Worm (Caenorhabditis elegans): Measurements from ENCODE around the gene dod-19.

The dod-19 gene

DNA sequence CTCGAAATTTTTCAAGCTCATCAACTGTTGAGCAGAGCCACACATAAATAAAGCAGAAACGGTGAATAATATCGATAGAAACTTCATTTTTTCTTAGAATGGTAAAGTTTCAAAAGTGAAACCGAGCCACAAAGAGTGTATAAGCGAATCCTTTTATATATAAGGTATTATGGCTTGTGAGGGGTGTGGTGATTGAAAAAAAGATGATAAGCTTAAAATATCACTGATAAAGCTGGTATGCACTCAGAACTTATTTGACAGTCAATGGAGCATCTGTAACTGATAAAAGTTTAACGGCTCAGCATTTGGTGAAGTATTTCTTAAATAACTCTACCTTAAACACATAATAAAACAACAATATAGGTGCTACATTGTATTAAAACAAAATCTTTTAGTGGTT, at the start of gene dod-19:
Gene dod-19 (minus strand): TSS at position 130 of the 400 bp plus-strand sequence.
- TF ChIP-seq dve-1 (tag; optimal IDR thresholded peaks at IDR 0.05; ENCODE audit: insufficient read depth): no peak
- peak; percentile 57 for TF ChIP-seq dmd-6 (GFP tag; IDR thresholded peaks at IDR 0.05)
- TF ChIP-seq pqm-1 (tag; optimal IDR thresholded peaks at IDR 0.05): peak; percentile 79

DNA sequence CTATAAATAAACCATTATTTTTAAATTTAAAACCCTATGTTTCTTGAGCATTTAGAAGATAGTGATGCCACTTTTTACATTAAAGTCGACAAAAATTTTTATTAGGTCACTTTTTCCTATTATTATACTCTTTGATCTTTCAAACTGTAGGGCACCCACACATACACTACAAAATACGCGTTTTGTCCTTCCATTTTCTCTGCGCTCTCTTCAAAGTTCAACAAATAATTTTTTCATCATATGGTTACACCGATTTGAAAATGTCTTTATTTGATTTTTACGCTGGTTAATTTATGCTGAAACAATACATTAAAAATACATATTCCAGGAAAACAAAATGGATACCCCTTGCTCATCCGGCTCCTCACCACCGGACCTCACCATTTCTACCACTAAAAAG, 47.7 kb upstream of the dod-19 start, which contains the start of gene nhr-202:
Gene nhr-202 (plus strand): TSS at position 326 of the 400 bp plus-strand sequence.
- TF ChIP-seq ztf-7 (tag; optimal IDR thresholded peaks at IDR 0.05): peak; percentile 76
- no peak for TF ChIP-seq aly-2 (tag; optimal IDR thresholded peaks at IDR 0.05)
- peak; percentile 86 for TF ChIP-seq nhr-77 (tag; optimal IDR thresholded peaks at IDR 0.05)
- TF ChIP-seq ZK546.5 (tag; optimal IDR thresholded peaks at IDR 0.05): no peak
- TF ChIP-seq daf-16 (GFP tag; optimal IDR thresholded peaks at IDR 0.05): no peak
- peak; percentile 59 for TF ChIP-seq daf-16 (tag; optimal IDR thresholded peaks at IDR 0.05)
- peak; percentile 24 for TF ChIP-seq pqm-1 (tag; optimal IDR thresholded peaks at IDR 0.05)
- peak; percentile 58 for TF ChIP-seq dve-1 (tag; optimal IDR thresholded peaks at IDR 0.05; ENCODE audit: insufficient read depth)
- TF ChIP-seq Y75B8A.6 (GFP tag; IDR thresholded peaks at IDR 0.05): no peak
- TF ChIP-seq nhr-102 (tag; optimal IDR thresholded peaks at IDR 0.05): peak; percentile 43
- TF ChIP-seq dmd-6 (GFP tag; IDR thresholded peaks at IDR 0.05): peak; percentile 75
- peak; percentile 100 for TF ChIP-seq nhr-28 (tag; optimal IDR thresholded peaks at IDR 0.05)
- no peak for TF ChIP-seq ceh-44 (GFP tag; IDR thresholded peaks at IDR 0.05)
- TF ChIP-seq nhr-111 (GFP tag; optimal IDR thresholded peaks at IDR 0.05): no peak
- peak; percentile 35 for TF ChIP-seq nhr-48 (tag; optimal IDR thresholded peaks at IDR 0.05)
- TF ChIP-seq lsy-2 (tag; optimal IDR thresholded peaks at IDR 0.05): peak in 1 of 2 experiments; percentile 16
- TF ChIP-seq hlh-11 (tag; optimal IDR thresholded peaks at IDR 0.05): peak; percentile 47
- no peak for TF ChIP-seq rbr-2 (tag; optimal IDR thresholded peaks at IDR 0.05)
- TF ChIP-seq hlh-30 (tag; optimal IDR thresholded peaks at IDR 0.05; ENCODE audit: insufficient read depth): peak; percentile 12
- no peak for TF ChIP-seq lin-39 (tag; optimal IDR thresholded peaks at IDR 0.05)
- peak; percentile 32 for TF ChIP-seq mep-1 (tag; optimal IDR thresholded peaks at IDR 0.05)
- no peak for TF ChIP-seq dpl-1 (GFP tag; optimal IDR thresholded peaks at IDR 0.05)

DNA sequence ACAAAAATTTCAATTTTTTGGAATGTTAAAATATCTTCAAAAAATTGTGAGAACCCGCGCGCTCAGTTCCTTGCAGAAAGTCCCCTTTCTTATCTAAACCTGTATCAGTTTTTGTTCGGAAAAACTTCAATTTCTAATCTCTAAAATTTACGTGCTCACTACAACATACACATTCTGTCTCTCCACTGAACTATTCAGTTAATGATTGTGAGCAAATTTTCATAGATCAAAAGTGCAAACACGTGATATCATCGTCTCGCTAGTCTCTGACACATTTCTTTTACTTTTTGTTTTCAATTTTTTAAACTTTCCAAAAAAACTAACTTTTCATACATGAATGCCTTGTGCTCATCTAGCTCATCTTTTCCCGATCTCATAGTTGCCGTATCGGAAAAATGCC, 44.9 kb upstream of the dod-19 start, which contains the start of gene nhr-203:
Gene nhr-203 (plus strand): TSS at position 332 of the 400 bp plus-strand sequence.
- TF ChIP-seq jun-1 (tag; optimal IDR thresholded peaks at IDR 0.05): no peak
- TF ChIP-seq pha-4 (GFP tag; IDR thresholded peaks at IDR 0.05): no peak
- no peak for TF ChIP-seq pha-4 (tag; optimal IDR thresholded peaks at IDR 0.05)
- peak; percentile 49 for TF ChIP-seq nhr-48 (tag; optimal IDR thresholded peaks at IDR 0.05)
- TF ChIP-seq nhr-77 (tag; optimal IDR thresholded peaks at IDR 0.05): peak; percentile 66
- TF ChIP-seq gei-8 (GFP tag; optimal IDR thresholded peaks at IDR 0.05): no peak
- no peak for TF ChIP-seq nhr-237 (tag; optimal IDR thresholded peaks at IDR 0.05)
- peak; percentile 99 for TF ChIP-seq nhr-28 (tag; optimal IDR thresholded peaks at IDR 0.05)
- no peak for TF ChIP-seq unc-130 (GFP tag; optimal IDR thresholded peaks at IDR 0.05)
- TF ChIP-seq zfp-3 (GFP tag; conservative IDR thresholded peaks at IDR 0.05): no peak
- no peak for TF ChIP-seq unc-62 (GFP tag; optimal IDR thresholded peaks at IDR 0.05 in 1 of 2)
- no peak for TF ChIP-seq unc-62 (tag; optimal IDR thresholded peaks at IDR 0.05)
- peak; percentile 89 for TF ChIP-seq dmd-6 (GFP tag; IDR thresholded peaks at IDR 0.05)
- TF ChIP-seq ceh-62 (tag; optimal IDR thresholded peaks at IDR 0.05): no peak
- no peak for TF ChIP-seq unc-39 (tag; optimal IDR thresholded peaks at IDR 0.05)
- TF ChIP-seq mdt-29 (GFP tag; IDR thresholded peaks at IDR 0.05): no peak
- no peak for TF ChIP-seq Y75B8A.6 (GFP tag; IDR thresholded peaks at IDR 0.05)
- peak; percentile 63 for TF ChIP-seq hlh-11 (tag; optimal IDR thresholded peaks at IDR 0.05)
- TF ChIP-seq arid-1 (GFP tag; conservative IDR thresholded peaks at IDR 0.05): no peak
- no peak for TF ChIP-seq lin-39 (tag; optimal IDR thresholded peaks at IDR 0.05)
- TF ChIP-seq daf-12 (tag; optimal IDR thresholded peaks at IDR 0.05): no peak
- TF ChIP-seq nhr-6 (tag; optimal IDR thresholded peaks at IDR 0.05): no peak
- TF ChIP-seq mdl-1 (tag; optimal IDR thresholded peaks at IDR 0.05): no peak
- TF ChIP-seq zip-2 (tag; optimal IDR thresholded peaks at IDR 0.05): no peak
- peak; percentile 62 for TF ChIP-seq pqm-1 (tag; optimal IDR thresholded peaks at IDR 0.05)
- TF ChIP-seq ces-1 (GFP tag; optimal IDR thresholded peaks at IDR 0.05): no peak
- TF ChIP-seq zag-1 (tag; optimal IDR thresholded peaks at IDR 0.05): no peak
- peak in 1 of 2 experiments; percentile 14 for TF ChIP-seq hif-1 (tag; optimal IDR thresholded peaks at IDR 0.05)
- TF ChIP-seq php-3 (GFP tag; IDR thresholded peaks at IDR 0.05): peak; percentile 76
- TF ChIP-seq dpl-1 (GFP tag; optimal IDR thresholded peaks at IDR 0.05): no peak
- no peak for TF ChIP-seq snpc-4 (tag; optimal IDR thresholded peaks at IDR 0.05)
- TF ChIP-seq dve-1 (tag; optimal IDR thresholded peaks at IDR 0.05; ENCODE audit: insufficient read depth): peak; percentile 80
- TF ChIP-seq ztf-7 (tag; optimal IDR thresholded peaks at IDR 0.05): no peak
- no peak for TF ChIP-seq T20F7.1 (GFP tag; optimal IDR thresholded peaks at IDR 0.05)
- TF ChIP-seq nhr-111 (GFP tag; optimal IDR thresholded peaks at IDR 0.05): no peak
- no peak for TF ChIP-seq egl-43 (GFP tag; IDR thresholded peaks at IDR 0.05)
- no peak for TF ChIP-seq set-16 (GFP tag; IDR thresholded peaks at IDR 0.05)

Data from whole organism, L4 larva.